Worm (Caenorhabditis elegans): Measurements from ENCODE around the gene cyn-13.

DNA sequence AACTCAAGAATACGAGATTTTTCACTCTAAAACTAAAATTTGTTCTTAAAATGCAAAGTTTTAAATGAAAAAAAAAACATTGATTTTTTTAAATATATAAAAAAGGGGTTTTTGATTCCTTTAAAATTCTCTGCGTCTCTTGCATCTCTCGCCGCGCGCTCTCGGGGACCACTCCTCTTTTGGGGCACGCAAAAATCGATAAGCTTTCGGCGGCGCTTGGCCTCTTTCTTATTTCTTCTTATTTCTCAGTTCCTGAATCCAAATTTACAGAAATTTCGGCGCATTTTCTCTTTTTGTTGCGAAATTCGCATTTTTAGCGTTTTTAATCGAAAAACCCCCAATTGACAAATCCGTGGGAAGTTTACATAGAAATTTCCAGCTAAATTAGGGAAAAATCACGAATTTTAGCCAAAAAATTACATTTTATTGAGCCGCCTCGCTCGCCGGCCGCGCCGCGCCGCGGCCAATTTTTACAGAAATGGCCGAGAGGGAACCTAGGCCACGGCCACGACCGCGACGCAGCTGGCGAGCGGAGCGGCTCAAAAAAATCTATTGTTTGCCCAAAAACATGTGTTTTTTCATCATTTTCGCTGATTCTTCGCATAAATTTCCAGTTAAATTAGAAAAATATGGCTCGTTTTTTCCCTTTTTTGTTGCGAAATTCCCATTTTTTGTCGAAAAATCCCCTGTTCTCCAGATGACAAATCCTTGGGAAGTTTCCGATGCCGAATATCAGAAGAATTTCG is 2.7 kb upstream of the cyn-13 start, which contains the start of gene itsn-1:
- TF ChIP-seq ztf-11 (tag; optimal IDR thresholded peaks at IDR 0.05) (no peak), elt-1 (tag; optimal IDR thresholded peaks at IDR 0.05) (no peak), nhr-76 (tag; optimal IDR thresholded peaks at IDR 0.05) (no peak), nhr-237 (tag; optimal IDR thresholded peaks at IDR 0.05) (no peak), ztf-4 (tag; optimal IDR thresholded peaks at IDR 0.05) (no peak), lin-15B (tag; optimal IDR thresholded peaks at IDR 0.05) (no peak), ceh-16 (tag; optimal IDR thresholded peaks at IDR 0.05) (no peak)

All from whole organism, L3 larva.